Fruit fly (Drosophila melanogaster) Kc167 (cell line): ENCODE data around the gene CG12194.

Source experiments
- Myc ChIP-seq: fragments of >200 bp; optimal IDR thresholded peaks from 2 replicates; lab custom pipeline; 2017; ENCODE audit warnings: missing external identifiers
- Sin3A ChIP-seq: fragments of >200 bp; optimal IDR thresholded peaks from 2 replicates; lab custom pipeline; 2018; ENCODE audit warnings: missing external identifiers
- h ChIP-seq: fragments of >200 bp; optimal IDR thresholded peaks from 3 replicates; lab custom pipeline; 2018; ENCODE audit warnings: missing external identifiers
- insv ChIP-seq: fragments of >200 bp; optimal IDR thresholded peaks from 3 replicates; lab custom pipeline; 2018; ENCODE audit warnings: missing external identifiers
- psq ChIP-seq: fragments of >200 bp; optimal IDR thresholded peaks from 2 replicates; lab custom pipeline; 2017; ENCODE audit warnings: missing external identifiers
- ttk ChIP-seq: sonication (Bioruptor generic); optimal IDR thresholded peaks from 2 replicates; lab custom pipeline; 2017; ENCODE audit warnings: missing external identifiers

DNA sequence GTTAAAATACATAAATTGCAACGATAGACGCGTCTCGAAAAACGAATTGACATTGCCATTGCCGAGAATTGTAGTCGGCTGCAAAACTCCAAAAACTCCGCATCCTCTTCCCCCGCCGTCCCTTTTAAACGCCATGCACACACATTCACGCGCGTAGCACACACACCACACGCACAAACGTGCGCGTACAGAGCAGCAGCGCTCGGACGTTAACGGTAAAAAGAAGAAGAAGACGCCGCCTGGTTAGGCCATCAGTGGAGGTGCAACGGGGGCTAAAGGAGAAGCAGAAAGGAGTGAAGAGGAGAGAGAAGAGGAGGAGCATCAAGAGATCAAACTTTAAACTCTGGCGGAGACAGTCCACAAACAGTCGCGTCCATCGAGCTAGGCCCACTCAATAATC is 15.9 kb upstream of the CG12194 start:
- no peak for TF ChIP-seq insv (lab: Kevin White, UChicago)
- TF ChIP-seq h = no peak
- TF ChIP-seq psq (lab: Kevin White, UChicago) = no peak
- no peak for TF ChIP-seq Sin3A (lab: Kevin White, UChicago)
- TF ChIP-seq Myc (lab: Kevin White, UChicago) = no peak
- TF ChIP-seq ttk = no peak
